Worm (Caenorhabditis elegans) whole organism, young adult: ENCODE results near the gene M117.3.

Experiments
- B0035.1 ChIP-seq: sonication (generic microtip); optimal IDR thresholded peaks from 2 replicates; lab custom pipeline; 2016; ENCODE audit warnings: missing genetic modification characterization, mild to moderate bottlenecking, missing compliant biosample characterization, missing genotype, missing genetic modification reagents
- B0261.1 ChIP-seq: sonication (generic microtip); optimal IDR thresholded peaks from 2 replicates; lab custom pipeline; 2016; ENCODE audit warnings: mild to moderate bottlenecking, missing genetic modification characterization, moderate library complexity, missing compliant biosample characterization
- C06A6.2 ChIP-seq: fragments of 200-800 bp; sonication (Bioruptor generic); conservative IDR thresholded peaks from 2 replicates; pipeline ENCODE4 v1.3.6; 2022; ENCODE audit warnings: missing genetic modification characterization, missing compliant biosample characterization
- D2030.7 ChIP-seq: fragments of 200-800 bp; sonication (Bioruptor generic); IDR thresholded peaks from 2 replicates; pipeline ENCODE4 v1.3.6; 2022; ENCODE audit warnings: missing genetic modification reagents, missing genetic modification characterization, missing compliant biosample characterization
- F22D6.2 ChIP-seq: sonication (generic microtip); optimal IDR thresholded peaks from 2 replicates; lab custom pipeline; 2016; ENCODE audit warnings: mild to moderate bottlenecking, missing genetic modification characterization, missing compliant biosample characterization
- Y56A3A.18 ChIP-seq: fragments of 200-800 bp; sonication (Bioruptor generic); IDR thresholded peaks from 2 replicates; pipeline ENCODE4 v1.3.6; 2022; ENCODE audit warnings: missing genetic modification reagents, missing genetic modification characterization, missing compliant biosample characterization
- ama-1 ChIP-seq, 3 experiments: fragments of 150-350 bp in 1 of 3; sonication (generic microtip) in 2 of 3; optimal IDR thresholded peaks; 2 replicates each; lab custom pipeline; 2014 to 2018; ENCODE audit warnings: missing biosample characterization in 2 of 3, missing genetic modification characterization in 2 of 3, missing genetic modification reagents in 2 of 3
- atf-7 ChIP-seq: sonication (generic microtip); optimal IDR thresholded peaks from 2 replicates; lab custom pipeline; 2017; ENCODE audit warnings: mild to moderate bottlenecking, missing genetic modification characterization, missing compliant biosample characterization
- attf-6 ChIP-seq: fragments of 200-800 bp; sonication (Bioruptor generic); IDR thresholded peaks from 2 replicates; pipeline ENCODE4 v1.3.6; 2022; ENCODE audit warnings: missing genetic modification reagents, missing genetic modification characterization, missing compliant biosample characterization
- bed-2 ChIP-seq: fragments of 200-800 bp; sonication (Bioruptor generic); IDR thresholded peaks from 2 replicates; pipeline ENCODE4 v1.3.6; 2022; ENCODE audit warnings: missing genetic modification reagents, missing genetic modification characterization, missing compliant biosample characterization
- ceh-27 ChIP-seq: fragments of 200-800 bp; sonication (Bioruptor generic); optimal IDR thresholded peaks from 2 replicates; lab custom pipeline; 2018; ENCODE audit warnings: mild to moderate bottlenecking, missing genetic modification characterization, moderate library complexity, missing compliant biosample characterization
- ceh-40 ChIP-seq: fragments of 200-800 bp; sonication (Bioruptor generic); IDR thresholded peaks from 2 replicates; pipeline ENCODE4 v1.3.6; 2022; ENCODE audit warnings: missing genetic modification characterization, missing compliant biosample characterization
- chd-7 ChIP-seq: sonication (generic microtip); optimal IDR thresholded peaks from 2 replicates; lab custom pipeline; 2016; ENCODE audit warnings: mild to moderate bottlenecking, missing genetic modification characterization, moderate library complexity, missing compliant biosample characterization
- egl-18 ChIP-seq: fragments of 200-800 bp; sonication (Bioruptor generic); IDR thresholded peaks from 2 replicates; pipeline ENCODE4 v1.3.6; 2022; ENCODE audit warnings: missing genetic modification reagents, missing genetic modification characterization, missing compliant biosample characterization
- gei-17 ChIP-seq: fragments of 200-800 bp; sonication (Bioruptor generic); optimal IDR thresholded peaks from 2 replicates; lab custom pipeline; 2018; ENCODE audit warnings: mild to moderate bottlenecking, missing genetic modification characterization, missing compliant biosample characterization
- hmg-1.2 ChIP-seq: fragments of 200-800 bp; sonication (Bioruptor generic); IDR thresholded peaks from 2 replicates; pipeline ENCODE4 v1.3.6; 2022; ENCODE audit warnings: missing genetic modification reagents, missing genetic modification characterization, missing compliant biosample characterization
- lag-1 ChIP-seq: fragments of 200-800 bp; sonication (Bioruptor generic); IDR thresholded peaks from 2 replicates; pipeline ENCODE4 v1.3.6; 2022; ENCODE audit warnings: missing genetic modification reagents, missing genetic modification characterization, missing compliant biosample characterization
- let-607 ChIP-seq, 2 experiments: fragments of 200-800 bp in 1 of 2; sonication (Bioruptor generic) in 1 of 2; sonication (generic microtip) in 1 of 2; optimal IDR thresholded peaks; 2 replicates each; lab custom pipeline; 2016 to 2018; ENCODE audit warnings: mild to moderate bottlenecking in 2 of 2, missing compliant biosample characterization in 2 of 2, missing genetic modification characterization in 2 of 2, moderate library complexity in 2 of 2, missing genotype in 1 of 2
- madf-8 ChIP-seq: fragments of 200-800 bp; sonication (Bioruptor generic); conservative IDR thresholded peaks from 2 replicates; pipeline ENCODE4 v1.3.6; 2022; ENCODE audit warnings: missing genetic modification reagents, missing genetic modification characterization, missing compliant biosample characterization
- mel-28 ChIP-seq: sonication (generic microtip); optimal IDR thresholded peaks from 2 replicates; lab custom pipeline; 2016; ENCODE audit warnings: borderline replicate concordance, mild to moderate bottlenecking, missing genetic modification characterization, missing compliant biosample characterization
- nfya-1 ChIP-seq: sonication (generic microtip); optimal IDR thresholded peaks from 2 replicates; lab custom pipeline; 2017; ENCODE audit warnings: antibody characterized with exemption, missing compliant biosample characterization, missing genetic modification characterization, borderline replicate concordance; ENCODE audit not compliant: insufficient read depth
- nfyb-1 ChIP-seq: fragments of 200-800 bp; sonication (Bioruptor generic); IDR thresholded peaks from 2 replicates; pipeline ENCODE4 v1.3.6; 2022; ENCODE audit warnings: missing genetic modification reagents, missing genetic modification characterization, missing compliant biosample characterization
- nhr-120 ChIP-seq: fragments of 200-800 bp; sonication (Bioruptor generic); IDR thresholded peaks from 2 replicates; pipeline ENCODE4 v1.3.6; 2022; ENCODE audit warnings: missing genetic modification characterization, missing compliant biosample characterization
- nhr-90 ChIP-seq: sonication (generic microtip); optimal IDR thresholded peaks from 2 replicates; lab custom pipeline; 2016; ENCODE audit warnings: missing genotype, mild to moderate bottlenecking, missing genetic modification characterization, missing compliant biosample characterization
- pha-4 ChIP-seq: fragments of 150-350 bp; sonication (generic microtip); optimal IDR thresholded peaks from 2 replicates; lab custom pipeline; 2014; ENCODE audit warnings: missing biosample characterization, missing genetic modification reagents, missing genetic modification characterization
- rcor-1 ChIP-seq: fragments of 200-800 bp; sonication (Bioruptor generic); IDR thresholded peaks from 2 replicates; pipeline ENCODE4 v1.3.6; 2022; ENCODE audit warnings: missing genetic modification reagents, missing genetic modification characterization, missing compliant biosample characterization
- rec-8 ChIP-seq, 2 experiments: sonication (generic microtip); optimal IDR thresholded peaks; 2 replicates each; lab custom pipeline; 2016; ENCODE audit warnings: mild to moderate bottlenecking in 2 of 2, missing genetic modification characterization in 2 of 2, missing genetic modification reagents in 2 of 2, missing genotype in 2 of 2, missing biosample characterization in 1 of 2, missing compliant biosample characterization in 1 of 2, moderate library complexity in 1 of 2
- tbp1 ChIP-seq: fragments of 200-800 bp; sonication (Bioruptor generic); optimal IDR thresholded peaks from 2 replicates; lab custom pipeline; 2018; ENCODE audit warnings: mild to moderate bottlenecking, missing genetic modification characterization, missing compliant biosample characterization
- ztf-25 ChIP-seq: fragments of 200-800 bp; sonication (Bioruptor generic); IDR thresholded peaks from 2 replicates; pipeline ENCODE4 v1.3.6; 2022; ENCODE audit warnings: missing genetic modification reagents, missing genetic modification characterization, missing compliant biosample characterization

Gene M117.3

ce11 chrIV:11776968-11777467 lies 45.0 kb upstream of the M117.3 start:
- TF ChIP-seq pha-4 (tag; lab: Kevin White, UChicago) (no peak), C06A6.2 (no peak), tbp1 (no peak), nhr-90 (no peak), hmg-1.2 (GFP tag; lab: Robert Waterston, UW) (no peak), atf-7 (tag; lab: Kevin White, UChicago) (no peak), ceh-40 (no peak), Y56A3A.18 (GFP tag; lab: Robert Waterston, UW) (no peak), madf-8 (GFP tag; lab: Robert Waterston, UW) (no peak), gei-17 (GFP tag; lab: Kevin White, UChicago) (no peak)

- TF ChIP-seq rcor-1 (GFP tag; lab: Robert Waterston, UW) = no peak
- no peak for TF ChIP-seq chd-7 (tag; lab: Kevin White, UChicago)
- TF ChIP-seq D2030.7 (GFP tag; lab: Robert Waterston, UW) = no peak
- no peak for TF ChIP-seq nhr-120 (GFP tag; lab: Robert Waterston, UW)
- TF ChIP-seq egl-18 (GFP tag; lab: Robert Waterston, UW) = no peak
- TF ChIP-seq B0035.1 (tag; lab: Kevin White, UChicago) = no peak
- no peak for TF ChIP-seq nfyb-1
- TF ChIP-seq ama-1 (optimal IDR thresholded peaks at IDR 0.05; lab: Kevin White, UChicago) = no peak
- TF ChIP-seq ama-1 (GFP tag; optimal IDR thresholded peaks at IDR 0.05; lab: Kevin White, UChicago) = no peak
- no peak for TF ChIP-seq rec-8 (tag; optimal IDR thresholded peaks at IDR 0.05; lab: Kevin White, UChicago)
- TF ChIP-seq attf-6 (GFP tag; lab: Robert Waterston, UW) = no peak
- no peak for TF ChIP-seq let-607 (tag; optimal IDR thresholded peaks at IDR 0.05; lab: Kevin White, UChicago)
- no peak for TF ChIP-seq B0261.1 (tag; lab: Kevin White, UChicago)
- TF ChIP-seq bed-2 (GFP tag; lab: Robert Waterston, UW) = no peak
- TF ChIP-seq nfya-1 (tag; lab: Kevin White, UChicago) = no peak
Observed at ce11 chrIV:11779028-11779427, 43.0 kb upstream of the M117.3 start, which contains the start of gene lpr-2. lpr-2 (plus strand) TSS chrIV:11779216.

ce11 chrIV:11782846-11783245 lies 39.2 kb upstream of the M117.3 start:
- TF ChIP-seq mel-28 (tag; lab: Kevin White, UChicago) (no peak), D2030.7 (GFP tag; lab: Robert Waterston, UW) (no peak), lag-1 (GFP tag; lab: Robert Waterston, UW) (no peak), bed-2 (GFP tag; lab: Robert Waterston, UW) (no peak), F22D6.2 (tag; lab: Kevin White, UChicago) (no peak)

- TF ChIP-seq ceh-27 (GFP tag; lab: Kevin White, UChicago) (peak; percentile 5), tbp1 (no peak)
- TF ChIP-seq, all 124 proteins: peak for 1
Observed at ce11 chrIV:11785064-11785840, 36.8 kb upstream of the M117.3 start.

DNA sequence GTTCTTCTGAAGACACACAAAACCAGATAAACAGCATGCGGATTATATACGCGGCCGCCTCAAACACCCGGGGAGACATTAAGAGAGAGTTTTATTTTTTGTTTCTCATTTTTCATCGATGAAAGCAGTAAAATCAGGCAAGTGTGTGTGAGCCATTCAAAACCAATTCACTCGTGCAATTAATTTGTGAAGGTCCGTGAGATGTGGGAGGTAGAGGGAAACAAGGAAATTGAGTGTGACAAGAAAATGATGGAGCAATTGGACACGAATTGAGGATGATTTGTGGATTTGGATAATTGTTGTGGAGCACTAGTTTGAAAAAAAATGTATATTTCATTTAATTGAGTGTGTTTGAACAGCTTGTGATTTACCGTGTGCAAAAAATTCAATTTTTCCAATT lies 34.2 kb upstream of the M117.3 start:
- no peak for TF ChIP-seq ztf-25
- TF ChIP-seq, all 124 proteins: peak for 0
